Worm (Caenorhabditis elegans): ENCODE results near the gene T22C8.6.

DNA sequence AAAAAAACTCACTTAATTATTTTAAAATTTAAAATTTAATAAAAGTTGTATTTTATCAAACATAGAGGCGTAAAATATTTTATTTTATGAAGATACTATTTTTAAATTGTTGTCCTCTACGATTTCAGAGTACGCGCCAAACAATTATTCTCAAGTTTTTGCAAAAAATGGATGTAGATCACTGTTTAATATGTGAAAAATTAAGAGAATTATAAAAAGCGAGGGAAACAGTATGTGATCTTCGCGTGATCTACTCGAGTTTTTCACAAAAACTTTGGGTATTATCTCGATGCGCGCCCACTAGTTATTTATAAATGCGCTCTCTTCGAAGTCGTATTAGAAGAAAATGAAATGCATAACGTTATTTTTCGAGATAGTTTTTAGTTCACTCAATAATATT, 18.8 kb upstream of the T22C8.6 start:
- TF ChIP-seq him-1 (tag; optimal IDR thresholded peaks at IDR 0.05), result no peak
- TF ChIP-seq dao-5 (tag; optimal IDR thresholded peaks at IDR 0.05), result no peak
- TF ChIP-seq W03F9.2 (tag; optimal IDR thresholded peaks at IDR 0.05), result no peak

All from whole organism, L4/young adult.